Worm (Caenorhabditis elegans): ENCODE measurements around the gene C13A10.2.

C13A10.2 gene

DNA sequence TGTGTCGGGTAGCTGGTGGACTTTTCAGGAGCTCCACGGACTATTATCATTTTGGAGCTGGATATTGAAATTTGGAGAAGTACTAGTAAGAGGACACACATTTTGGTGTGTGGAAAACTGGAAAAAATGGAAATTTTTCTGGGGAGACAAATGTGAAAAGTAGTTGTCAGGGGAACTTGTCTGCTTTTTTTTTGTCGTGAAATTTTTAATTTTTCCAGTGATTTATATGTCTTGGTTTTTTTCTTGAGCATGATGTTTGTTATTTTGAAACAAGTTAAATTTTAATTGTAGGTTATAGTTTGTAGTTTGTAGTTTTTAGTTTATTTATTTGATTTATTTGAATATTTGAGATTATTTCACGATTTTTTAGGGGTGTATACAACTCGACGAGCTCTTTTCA, 27.5 kb upstream of the C13A10.2 start, which contains the start of gene F54D12.7:
TSS of gene F54D12.7 (minus strand) at position 101 of the 400 bp plus-strand sequence.
- TF ChIP-seq nfya-1 (tag; optimal IDR thresholded peaks at IDR 0.05; ENCODE audit: insufficient read depth) (no peak), ama-1 (optimal IDR thresholded peaks at IDR 0.05) (no peak), ceh-16 (tag; optimal IDR thresholded peaks at IDR 0.05) (no peak), nhr-23 (tag; optimal IDR thresholded peaks at IDR 0.05) (no peak)

DNA sequence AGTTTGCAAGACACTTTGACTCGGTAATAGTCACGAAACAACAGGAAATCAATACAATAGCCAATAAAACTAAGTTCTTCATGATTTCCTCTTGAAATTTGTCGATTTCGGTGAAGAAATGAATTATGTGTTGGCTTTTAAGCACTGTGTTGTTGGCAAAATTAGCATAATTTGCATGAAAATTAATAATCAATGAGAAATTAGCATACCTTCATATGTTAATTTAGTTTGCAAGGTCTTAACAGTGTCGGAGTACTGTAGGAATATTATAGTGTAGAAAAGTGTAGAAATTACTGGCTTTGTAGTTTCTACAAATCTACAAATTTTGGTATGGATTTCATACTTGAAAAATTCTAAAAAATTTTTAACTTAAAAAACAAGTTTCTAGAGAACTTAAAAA, 23.8 kb upstream of the C13A10.2 start, which contains the start of gene F54D12.9:
TSS of gene F54D12.9 (minus strand) at position 101 of the 400 bp plus-strand sequence.
- no peak for TF ChIP-seq tbx-2 (tag; optimal IDR thresholded peaks at IDR 0.05)
- no peak for TF ChIP-seq jun-1 (tag; optimal IDR thresholded peaks at IDR 0.05)
- no peak for TF ChIP-seq nhr-43 (tag; optimal IDR thresholded peaks at IDR 0.05; ENCODE audit: poor library complexity, severe bottlenecking)
- no peak for TF ChIP-seq egl-5 (tag; optimal IDR thresholded peaks at IDR 0.05)
- no peak for TF ChIP-seq ceh-9 (tag; optimal IDR thresholded peaks at IDR 0.05)
- TF ChIP-seq fkh-2 (tag; optimal IDR thresholded peaks at IDR 0.05), result no peak
- TF ChIP-seq pqm-1 (tag; optimal IDR thresholded peaks at IDR 0.05), result no peak
- TF ChIP-seq ama-1 (optimal IDR thresholded peaks at IDR 0.05), result no peak
- no peak for TF ChIP-seq pha-4 (tag; optimal IDR thresholded peaks at IDR 0.05)
- TF ChIP-seq nhr-25 (tag; optimal IDR thresholded peaks at IDR 0.05), result no peak
- TF ChIP-seq lsy-12 (tag; optimal IDR thresholded peaks at IDR 0.05), result no peak
- TF ChIP-seq nhr-237 (tag; optimal IDR thresholded peaks at IDR 0.05), result no peak
- TF ChIP-seq elt-1 (tag; optimal IDR thresholded peaks at IDR 0.05), result no peak
- no peak for TF ChIP-seq zag-1 (tag; optimal IDR thresholded peaks at IDR 0.05)
- no peak for TF ChIP-seq hmg-11 (tag; optimal IDR thresholded peaks at IDR 0.05)
- TF ChIP-seq unc-62 (GFP tag; optimal IDR thresholded peaks at IDR 0.05), result no peak
- TF ChIP-seq ztf-11 (tag; optimal IDR thresholded peaks at IDR 0.05), result no peak
- no peak for TF ChIP-seq nhr-23 (tag; optimal IDR thresholded peaks at IDR 0.05)

ce11 chrII:1378259-1378658, 20.5 kb upstream of the C13A10.2 start, which contains the start of gene F54D12.10:
Gene F54D12.10 (minus strand): TSS chrII:1378359.
- TF ChIP-seq nhr-67 (tag; optimal IDR thresholded peaks at IDR 0.05) (no peak), nfya-1 (tag; optimal IDR thresholded peaks at IDR 0.05; ENCODE audit: insufficient read depth) (no peak), elt-3 (tag; optimal IDR thresholded peaks at IDR 0.05) (no peak), nhr-43 (tag; optimal IDR thresholded peaks at IDR 0.05; ENCODE audit: poor library complexity, severe bottlenecking) (no peak), tbx-2 (tag; optimal IDR thresholded peaks at IDR 0.05) (no peak), ceh-16 (tag; optimal IDR thresholded peaks at IDR 0.05) (no peak), eor-1 (tag; optimal IDR thresholded peaks at IDR 0.05) (no peak), aly-2 (tag; optimal IDR thresholded peaks at IDR 0.05) (no peak), hmg-11 (tag; optimal IDR thresholded peaks at IDR 0.05) (no peak), unc-39 (tag; optimal IDR thresholded peaks at IDR 0.05) (no peak), mdl-1 (tag; optimal IDR thresholded peaks at IDR 0.05) (no peak), fos-1 (tag; optimal IDR thresholded peaks at IDR 0.05) (no peak), pqm-1 (tag; optimal IDR thresholded peaks at IDR 0.05) (no peak), daf-12 (tag; optimal IDR thresholded peaks at IDR 0.05) (no peak)

- TF ChIP-seq nhr-28 (tag; optimal IDR thresholded peaks at IDR 0.05) (no peak), fos-1 (tag; optimal IDR thresholded peaks at IDR 0.05) (no peak), ceh-28 (tag; optimal IDR thresholded peaks at IDR 0.05) (no peak), nhr-67 (tag; optimal IDR thresholded peaks at IDR 0.05) (no peak), mml-1 (tag; optimal IDR thresholded peaks at IDR 0.05) (no peak), ceh-82 (tag; optimal IDR thresholded peaks at IDR 0.05) (no peak), nhr-12 (tag; optimal IDR thresholded peaks at IDR 0.05) (no peak), ceh-9 (tag; optimal IDR thresholded peaks at IDR 0.05) (no peak), ztf-11 (tag; optimal IDR thresholded peaks at IDR 0.05) (no peak), sea-2 (GFP tag; optimal IDR thresholded peaks at IDR 0.05) (no peak), jun-1 (tag; optimal IDR thresholded peaks at IDR 0.05) (no peak), nhr-23 (tag; optimal IDR thresholded peaks at IDR 0.05) (no peak), zag-1 (tag; optimal IDR thresholded peaks at IDR 0.05) (no peak)
These were observed 19.0 kb upstream of the C13A10.2 start for ce11 chrII:1376795-1377194.

DNA sequence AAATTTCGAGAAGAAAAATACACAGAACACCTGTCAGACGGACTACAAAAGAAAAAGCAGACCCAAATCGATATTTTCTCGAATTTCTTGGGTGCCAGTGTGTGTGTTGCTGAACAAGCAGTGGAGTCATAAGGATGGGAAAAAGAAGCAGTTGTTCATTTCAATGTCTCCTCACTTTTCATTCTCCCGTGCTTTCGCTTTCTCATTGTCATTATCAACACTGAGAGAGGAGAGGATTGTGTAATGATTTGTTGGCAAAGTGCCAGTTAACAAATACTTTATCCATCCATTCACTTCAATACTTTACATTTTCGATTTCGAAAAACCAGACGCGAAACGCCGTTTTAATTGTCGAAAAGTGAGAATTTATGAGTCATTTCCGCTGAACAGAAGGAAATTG, 17.8 kb upstream of the C13A10.2 start:
- TF ChIP-seq nfya-1 (tag; optimal IDR thresholded peaks at IDR 0.05; ENCODE audit: insufficient read depth) (peak; percentile 30), ceh-9 (tag; optimal IDR thresholded peaks at IDR 0.05) (no peak), egl-5 (tag; optimal IDR thresholded peaks at IDR 0.05) (peak; percentile 55)

Measured in whole organism, L3 larva.